Worm (Caenorhabditis elegans) whole organism, L4 larva: Measurements from ENCODE around the gene F22F1.3.

Experiments
- F26F4.8 ChIP-seq: fragments of 200-800 bp; sonication (Bioruptor generic); conservative IDR thresholded peaks from 2 replicates; pipeline ENCODE4 v1.3.6; 2022; ENCODE audit warnings: missing genetic modification characterization, missing compliant biosample characterization
- lin-13 ChIP-seq: fragments of 150-350 bp; optimal IDR thresholded peaks from 2 replicates; lab custom pipeline; 2014; ENCODE audit warnings: missing biosample characterization, missing genetic modification reagents, missing genetic modification characterization
- mep-1 ChIP-seq: fragments of 150-350 bp; sonication (generic microtip); optimal IDR thresholded peaks from 3 replicates; lab custom pipeline; 2014; ENCODE audit warnings: missing biosample characterization, missing genetic modification characterization
- unc-62 ChIP-seq, 3 experiments: fragments of 150-350 bp in 1 of 3; sonication (generic microtip); optimal IDR thresholded peaks in 2 of 3; peaks in 1 of 3; 1 replicate in 1 of 3; 2 replicates in 2 of 3; lab custom pipeline; 2014 to 2017; ENCODE audit warnings: missing biosample characterization in 3 of 3, missing genetic modification characterization in 3 of 3, missing genetic modification reagents in 3 of 3, missing genotype in 1 of 3

DNA sequence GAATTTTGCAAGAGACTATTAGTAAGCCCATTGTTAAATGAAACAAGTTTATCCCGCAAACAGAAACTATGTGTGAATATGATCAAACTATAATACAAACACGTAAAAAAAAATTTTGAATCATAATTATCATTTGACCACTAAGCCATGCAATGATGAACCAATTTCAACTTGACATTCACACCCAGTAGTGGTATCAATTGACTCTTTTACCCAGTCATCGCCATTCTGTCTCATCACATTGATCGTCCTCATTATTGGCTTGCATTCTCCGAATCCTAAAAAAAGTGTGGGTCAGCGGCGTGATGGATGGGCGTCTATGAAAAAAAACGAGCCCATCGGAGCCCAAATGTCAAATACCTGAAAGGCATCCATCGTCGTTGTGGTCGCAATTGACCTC, 42.6 kb downstream of the F22F1.3 start:
- no peak for TF ChIP-seq lin-13 (GFP tag; lab: Kevin White, UChicago)
- TF ChIP-seq unc-62 (GFP tag; optimal IDR thresholded peaks at IDR 0.05 in 1 of 2; lab: Kevin White, UChicago) = peak in 1 of 2 experiments; percentile 94
- TF ChIP-seq unc-62 (tag; optimal IDR thresholded peaks at IDR 0.05; lab: Kevin White, UChicago) = no peak
- no peak for TF ChIP-seq mep-1 (tag; lab: Kevin White, UChicago)
- TF ChIP-seq F26F4.8 = no peak
